Worm (Caenorhabditis elegans) whole organism, L4 larva: ENCODE results near the gene fbxa-80.
"Not testable (repeated sequence)": the region's sequence is repeated elsewhere in the genome, so short reads cannot be mapped to it uniquely, and the experiment has no call there.

Source experiments
- aha-1 ChIP-seq: fragments of 150-350 bp; peaks from one replicate; lab custom pipeline; 2014; ENCODE audit warnings: missing biosample characterization, missing genetic modification characterization
- arid-1 ChIP-seq: fragments of 200-800 bp; sonication (Bioruptor generic); conservative IDR thresholded peaks from 2 replicates; pipeline ENCODE4 v1.3.6; 2022; ENCODE audit warnings: missing genetic modification reagents, missing genetic modification characterization, missing compliant biosample characterization
- attf-4 ChIP-seq: sonication (generic microtip); optimal IDR thresholded peaks from 3 replicates; lab custom pipeline; 2017; ENCODE audit warnings: missing biosample characterization, missing genetic modification characterization
- cey-2 ChIP-seq: sonication (generic microtip); optimal IDR thresholded peaks from 3 replicates; lab custom pipeline; 2017; ENCODE audit warnings: missing genetic modification characterization, mild to moderate bottlenecking, missing compliant biosample characterization, antibody characterized with exemption, borderline replicate concordance; ENCODE audit not compliant: insufficient read depth
- daf-16 ChIP-seq, 3 experiments: sonication (generic microtip); optimal IDR thresholded peaks; 2 replicates each; lab custom pipeline; 2016 to 2017; ENCODE audit warnings: missing genetic modification characterization in 3 of 3, missing genetic modification reagents in 3 of 3, mild to moderate bottlenecking in 2 of 3, missing compliant biosample characterization in 2 of 3, missing biosample characterization in 1 of 3, moderate library complexity in 1 of 3
- dmd-6 ChIP-seq: fragments of 200-800 bp; sonication (Bioruptor generic); IDR thresholded peaks from 2 replicates; pipeline ENCODE4 v1.3.6; 2022; ENCODE audit warnings: missing genetic modification reagents, missing genetic modification characterization, missing compliant biosample characterization
- dpl-1 ChIP-seq: fragments of 150-350 bp; optimal IDR thresholded peaks from 2 replicates; lab custom pipeline; 2014; ENCODE audit warnings: missing biosample characterization, missing genetic modification reagents, missing genetic modification characterization
- dve-1 ChIP-seq: sonication (generic microtip); optimal IDR thresholded peaks from 2 replicates; lab custom pipeline; 2017; ENCODE audit warnings: antibody characterized with exemption, mild to moderate bottlenecking, missing genetic modification characterization, missing compliant biosample characterization; ENCODE audit not compliant: insufficient read depth
- egl-43 ChIP-seq: fragments of 200-800 bp; sonication (Bioruptor generic); IDR thresholded peaks from 2 replicates; pipeline ENCODE4 v1.3.6; 2022; ENCODE audit warnings: missing genetic modification reagents, missing genetic modification characterization, missing compliant biosample characterization
- fkh-10 ChIP-seq: fragments of 150-350 bp; optimal IDR thresholded peaks from 2 replicates; lab custom pipeline; 2014; ENCODE audit warnings: missing biosample characterization, missing genetic modification reagents, missing genetic modification characterization
- fos-1 ChIP-seq: fragments of 150-350 bp; optimal IDR thresholded peaks from 2 replicates; lab custom pipeline; 2014; ENCODE audit warnings: missing biosample characterization, missing genetic modification characterization
- hlh-11 ChIP-seq: fragments of 200-800 bp; sonication (Bioruptor generic); optimal IDR thresholded peaks from 2 replicates; lab custom pipeline; 2018; ENCODE audit warnings: mild to moderate bottlenecking, missing genetic modification characterization, missing compliant biosample characterization
- mdl-1 ChIP-seq, 2 experiments: fragments of 150-350 bp in 1 of 2; sonication (generic microtip) in 1 of 2; optimal IDR thresholded peaks; 2 replicates each; lab custom pipeline; 2014 to 2017; ENCODE audit warnings: missing biosample characterization in 2 of 2, missing genetic modification characterization in 2 of 2
- mxl-3 ChIP-seq: fragments of 200-800 bp; sonication (Bioruptor generic); optimal IDR thresholded peaks from 2 replicates; lab custom pipeline; 2018; ENCODE audit warnings: mild to moderate bottlenecking, missing genetic modification characterization, missing compliant biosample characterization
- nhr-237 ChIP-seq: sonication (generic microtip); optimal IDR thresholded peaks from 2 replicates; lab custom pipeline; 2017; ENCODE audit warnings: missing biosample characterization, missing genetic modification characterization
- nhr-28 ChIP-seq: fragments of 150-350 bp; optimal IDR thresholded peaks from 2 replicates; lab custom pipeline; 2014; ENCODE audit warnings: missing biosample characterization, missing genetic modification characterization
- nhr-6 ChIP-seq: fragments of 150-350 bp; optimal IDR thresholded peaks from 2 replicates; lab custom pipeline; 2014; ENCODE audit warnings: missing biosample characterization, missing genetic modification characterization
- pqm-1 ChIP-seq: sonication (generic microtip); optimal IDR thresholded peaks from 2 replicates; lab custom pipeline; 2017; ENCODE audit warnings: missing biosample characterization, missing genetic modification characterization
- spr-1 ChIP-seq: sonication (generic microtip); optimal IDR thresholded peaks from 2 replicates; lab custom pipeline; 2016; ENCODE audit warnings: mild to moderate bottlenecking, missing genetic modification characterization, missing compliant biosample characterization
- zag-1 ChIP-seq: fragments of 150-350 bp; optimal IDR thresholded peaks from 2 replicates; lab custom pipeline; 2014; ENCODE audit warnings: missing biosample characterization, missing genetic modification characterization
- zfp-2 ChIP-seq: sonication (generic microtip); optimal IDR thresholded peaks from 2 replicates; lab custom pipeline; 2016; ENCODE audit warnings: mild to moderate bottlenecking, missing genetic modification characterization, missing compliant biosample characterization

fbxa-80 gene

DNA sequence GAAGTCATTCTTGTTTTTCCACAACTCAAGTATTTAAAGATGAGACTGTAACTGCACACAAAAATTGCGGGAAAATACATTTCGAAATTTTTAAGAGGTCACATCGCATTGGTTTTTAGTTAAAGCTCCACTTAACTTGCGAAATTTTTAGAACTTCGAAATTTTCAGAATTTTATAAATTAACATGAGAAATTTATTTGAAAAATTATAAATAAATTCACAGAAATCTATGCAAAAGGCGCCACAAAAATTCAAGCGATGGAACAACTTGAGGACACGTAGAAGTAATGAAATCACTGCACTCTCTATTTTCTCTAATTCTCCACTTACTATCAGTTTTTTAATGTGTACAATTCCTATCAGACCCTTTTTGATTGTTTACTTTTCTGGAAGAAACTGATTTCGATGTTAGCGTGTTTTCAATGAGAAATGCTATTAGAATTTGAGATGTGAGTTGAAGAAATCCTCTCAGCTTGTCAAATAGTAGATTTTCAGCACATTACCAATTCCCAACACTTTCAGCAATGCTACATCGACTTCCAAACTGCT lies 43.6 kb downstream of the fbxa-80 start, which contains the start of gene fbxa-31:
Gene fbxa-31, minus strand, starts transcription at position 51 of the 549 bp plus-strand sequence.
- TF ChIP-seq aha-1 (tag; lab: Kevin White, UChicago), result peak; percentile 40
- TF ChIP-seq arid-1 (GFP tag; lab: Robert Waterston, UW), result no peak
- TF ChIP-seq daf-16 (GFP tag; optimal IDR thresholded peaks at IDR 0.05; lab: Kevin White, UChicago), result no peak
- TF ChIP-seq daf-16 (tag; optimal IDR thresholded peaks at IDR 0.05; lab: Kevin White, UChicago), result peak; percentile 75
- peak; percentile 29 for TF ChIP-seq nhr-28 (tag; lab: Kevin White, UChicago)
- peak; percentile 73 for TF ChIP-seq pqm-1 (tag; lab: Kevin White, UChicago)
- peak; percentile 1 for TF ChIP-seq hlh-11 (tag; lab: Kevin White, UChicago)
- TF ChIP-seq fkh-10 (GFP tag; lab: Kevin White, UChicago), result no peak
- TF ChIP-seq attf-4, result no peak
- no peak for TF ChIP-seq zag-1 (tag; lab: Kevin White, UChicago)

DNA sequence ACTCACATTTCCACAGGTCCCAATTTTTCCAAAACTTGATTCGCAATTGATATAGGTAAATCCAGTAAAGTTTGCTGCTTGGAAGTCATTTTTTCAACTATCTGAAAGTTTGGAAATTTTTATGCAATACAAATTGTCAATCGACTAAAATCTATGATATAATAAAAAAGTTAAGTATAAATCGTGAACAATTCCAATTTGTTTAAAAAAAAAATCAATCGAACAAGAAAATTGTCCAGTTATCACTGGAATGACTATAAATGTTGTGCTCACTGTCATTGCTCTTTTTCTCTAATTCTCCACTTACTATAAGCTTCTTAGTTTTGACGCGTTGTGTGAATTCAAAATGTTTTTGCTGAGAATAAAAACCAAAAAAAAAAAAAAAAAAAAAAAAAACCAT lies 45.9 kb downstream of the fbxa-80 start, which contains the start of gene fbxa-32:
Gene fbxa-32, minus strand, starts transcription at position 101 of the 400 bp plus-strand sequence.
- TF ChIP-seq spr-1 (no peak), dmd-6 (GFP tag; lab: Robert Waterston, UW) (0 out of 2 replicates have a peak, but pooled peaks have one; percentile 6), zfp-2 (tag; lab: Kevin White, UChicago) (no peak), daf-16 (GFP tag; optimal IDR thresholded peaks at IDR 0.05; lab: Kevin White, UChicago) (no peak), daf-16 (tag; optimal IDR thresholded peaks at IDR 0.05; lab: Kevin White, UChicago) (peak; percentile 44), dve-1 (tag; lab: Kevin White, UChicago) (peak; percentile 48), cey-2 (tag; lab: Kevin White, UChicago) (no peak), pqm-1 (tag; lab: Kevin White, UChicago) (peak; percentile 15), dpl-1 (GFP tag; lab: Kevin White, UChicago) (no peak), nhr-237 (no peak), nhr-28 (tag; lab: Kevin White, UChicago) (peak; percentile 25), fos-1 (no peak)

DNA sequence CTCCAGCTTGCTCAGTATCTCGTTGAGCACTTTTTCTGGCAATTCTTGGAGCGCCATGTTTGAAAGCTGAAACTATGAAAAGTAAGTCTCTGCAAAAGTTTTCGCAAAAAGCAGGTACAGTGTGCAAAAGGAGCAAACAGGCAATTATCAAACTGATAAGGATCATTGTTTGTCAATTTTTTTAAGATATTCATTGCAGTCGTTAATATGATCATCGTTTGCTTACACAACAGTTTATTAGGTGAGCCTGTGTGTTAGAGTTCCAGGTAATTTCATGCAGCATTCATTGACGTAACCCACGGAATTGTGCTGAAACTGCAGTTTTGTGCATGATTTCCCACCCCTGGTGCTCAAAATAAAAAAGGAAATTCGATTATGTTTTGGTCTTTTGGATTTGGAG lies 48.2 kb downstream of the fbxa-80 start, which contains the start of gene fbxa-151:
Gene fbxa-151, minus strand, starts transcription at position 101 of the 400 bp plus-strand sequence.
- TF ChIP-seq mdl-1 (tag; optimal IDR thresholded peaks at IDR 0.05; lab: Kevin White, UChicago); nhr-6 (tag; lab: Kevin White, UChicago); mxl-3 (GFP tag; lab: Kevin White, UChicago): not testable (repeated sequence)

DNA sequence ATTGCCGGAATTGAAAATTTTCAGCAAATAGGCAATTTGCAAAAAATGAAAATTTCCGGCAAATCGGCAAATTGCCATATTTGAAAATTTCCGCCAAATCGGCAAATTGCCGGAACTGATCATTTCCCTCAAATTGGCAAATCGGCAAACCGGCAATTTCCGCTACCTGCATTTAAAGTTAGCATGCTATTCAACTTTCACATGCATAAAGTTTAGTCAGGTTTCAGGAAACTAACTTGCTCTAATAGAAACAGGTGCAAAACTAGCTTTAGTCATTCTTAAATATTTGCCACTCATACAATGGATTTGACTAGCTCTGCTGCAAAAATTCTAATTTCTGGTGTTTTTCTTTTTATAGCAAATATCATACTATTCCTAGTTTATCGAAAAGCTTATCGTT lies 51.3 kb downstream of the fbxa-80 start, which contains the start of gene srz-9:
Gene srz-9, plus strand, starts transcription at position 301 of the 400 bp plus-strand sequence.
- not testable (repeated sequence) for TF ChIP-seq dve-1 (tag; lab: Kevin White, UChicago); egl-43 (GFP tag; lab: Robert Waterston, UW); nhr-28 (tag; lab: Kevin White, UChicago)
- TF ChIP-seq, all 104 proteins: peak for 0; not testable (repeated sequence) for 104
